6 worm cellular contexts compared by ENCODE assay signal in the genomic region with DNA sequence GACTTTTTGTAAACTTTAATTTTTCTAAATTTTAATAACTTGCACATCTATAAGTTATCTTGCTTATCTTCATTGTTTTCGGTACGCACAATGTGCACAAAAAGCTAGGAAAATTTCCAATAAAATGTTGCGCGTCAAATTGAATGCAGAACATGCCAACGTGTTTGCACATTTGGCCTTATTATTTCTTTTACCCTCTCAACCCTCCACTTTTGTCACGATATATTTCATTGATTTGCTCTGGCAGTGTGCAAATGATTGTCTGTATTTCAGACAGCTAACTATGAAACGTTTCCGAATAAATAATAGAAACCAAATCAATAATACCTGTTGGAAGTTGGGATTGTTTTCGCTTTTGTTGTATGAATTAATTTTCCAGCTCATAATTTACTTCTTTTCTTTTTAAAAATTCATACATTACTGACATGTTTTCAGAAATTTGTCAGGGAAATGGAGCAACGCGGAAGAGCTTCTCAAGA.
A peak's percentile ranks its signal among the peaks of the same experiment; 100 is the strongest.
TF ChIP-seq lines count a peak whose summit lies in the region.

A gene (plus strand): TSS at position 429 of the 479 bp plus-strand sequence.

TF ChIP-seq in whole organism, L1 larva, 84 proteins besides CTCF, POLR2A, EP300 and RAD21 (continues in another document):
- TF ChIP-seq F16B12.6 (tag; optimal IDR thresholded peaks at IDR 0.05; lab: Kevin White, UChicago) (peak; percentile 77), fos-1 (tag; optimal IDR thresholded peaks at IDR 0.05; lab: Kevin White, UChicago) (peak; percentile 31), unc-130 (tag; optimal IDR thresholded peaks at IDR 0.05; lab: Kevin White, UChicago) (no peak), lin-13 (GFP tag; optimal IDR thresholded peaks at IDR 0.05; lab: Kevin White, UChicago) (no peak), grh-1 (GFP tag; IDR thresholded peaks at IDR 0.05; lab: Robert Waterston, UW) (no peak), blmp-1 (tag; optimal IDR thresholded peaks at IDR 0.05; lab: Kevin White, UChicago) (no peak), lin-14 (GFP tag; optimal IDR thresholded peaks at IDR 0.05; lab: Kevin White, UChicago) (no peak), efl-1 (optimal IDR thresholded peaks at IDR 0.05; lab: Kevin White, UChicago) (peak; percentile 3 to 20), efl-1 (GFP tag; optimal IDR thresholded peaks at IDR 0.05 in 1 of 2; lab: Kevin White, UChicago) (no peak), C04F5.9 (tag; optimal IDR thresholded peaks at IDR 0.05; lab: Kevin White, UChicago) (no peak), alr-1 (tag; optimal IDR thresholded peaks at IDR 0.05; lab: Kevin White, UChicago; ENCODE audit: borderline replicate concordance) (no peak), lin-15B (tag; optimal IDR thresholded peaks at IDR 0.05; lab: Kevin White, UChicago) (no peak), egl-27 (tag; optimal IDR thresholded peaks at IDR 0.05; lab: Kevin White, UChicago) (no peak), ceh-63 (GFP tag; optimal IDR thresholded peaks at IDR 0.05; lab: Kevin White, UChicago) (no peak), nhr-237 (tag; optimal IDR thresholded peaks at IDR 0.05; lab: Kevin White, UChicago) (no peak)

TF ChIP-seq in whole organism, L2 larva, 48 proteins besides CTCF, POLR2A, EP300 and RAD21:
- TF ChIP-seq unc-55 (GFP tag; optimal IDR thresholded peaks at IDR 0.05; lab: Kevin White, UChicago), result peak; percentile 67
- no peak for TF ChIP-seq F13H6.1 (tag; optimal IDR thresholded peaks at IDR 0.05; lab: Kevin White, UChicago)
- peak; percentile 53 for TF ChIP-seq C34F6.9 (tag; optimal IDR thresholded peaks at IDR 0.05; lab: Kevin White, UChicago)
- peak; percentile 4 for TF ChIP-seq sma-9 (GFP tag; optimal IDR thresholded peaks at IDR 0.05; lab: Kevin White, UChicago)
- TF ChIP-seq sma-9 (tag; optimal IDR thresholded peaks at IDR 0.05; lab: Kevin White, UChicago), result no peak
- TF ChIP-seq lin-13 (GFP tag; optimal IDR thresholded peaks at IDR 0.05; lab: Kevin White, UChicago), result peak; percentile 10
- peak; percentile 21 for TF ChIP-seq crh-2 (tag; optimal IDR thresholded peaks at IDR 0.05; lab: Kevin White, UChicago)
- no peak for TF ChIP-seq aly-2 (tag; optimal IDR thresholded peaks at IDR 0.05; lab: Kevin White, UChicago)
TF ChIP-seq in whole organism, L2 larva: peak in this region for 5.

TF ChIP-seq in whole organism, L3 larva, 47 proteins besides CTCF, POLR2A, EP300 and RAD21:
- TF ChIP-seq fos-1 (tag; optimal IDR thresholded peaks at IDR 0.05; lab: Kevin White, UChicago), result no peak
- peak; percentile 33 for TF ChIP-seq nfya-1 (tag; optimal IDR thresholded peaks at IDR 0.05; lab: Kevin White, UChicago; ENCODE audit: insufficient read depth)
- TF ChIP-seq nhr-25 (tag; optimal IDR thresholded peaks at IDR 0.05; lab: Kevin White, UChicago), result no peak
- TF ChIP-seq ztf-4 (tag; optimal IDR thresholded peaks at IDR 0.05; lab: Kevin White, UChicago), result no peak
- TF ChIP-seq hmg-11 (tag; optimal IDR thresholded peaks at IDR 0.05; lab: Kevin White, UChicago), result peak; percentile 33
- no peak for TF ChIP-seq fkh-10 (GFP tag; optimal IDR thresholded peaks at IDR 0.05; lab: Kevin White, UChicago)
- TF ChIP-seq egl-27 (tag; optimal IDR thresholded peaks at IDR 0.05; lab: Kevin White, UChicago), result no peak
- TF ChIP-seq skn-1 (tag; optimal IDR thresholded peaks at IDR 0.05; lab: Kevin White, UChicago), result peak; percentile 16
- TF ChIP-seq nhr-23 (tag; optimal IDR thresholded peaks at IDR 0.05; lab: Kevin White, UChicago), result peak; percentile 52
- no peak for TF ChIP-seq nhr-76 (tag; optimal IDR thresholded peaks at IDR 0.05; lab: Kevin White, UChicago)
- no peak for TF ChIP-seq nhr-11 (tag; optimal IDR thresholded peaks at IDR 0.05; lab: Kevin White, UChicago)
- TF ChIP-seq elt-2 (tag; optimal IDR thresholded peaks at IDR 0.05; lab: Kevin White, UChicago), result peak; percentile 14
- TF ChIP-seq pha-4 (tag; optimal IDR thresholded peaks at IDR 0.05; lab: Kevin White, UChicago), result peak; percentile 69
- TF ChIP-seq ama-1 (optimal IDR thresholded peaks at IDR 0.05; lab: Kevin White, UChicago), result no peak
- TF ChIP-seq unc-62 (GFP tag; optimal IDR thresholded peaks at IDR 0.05; lab: Kevin White, UChicago), result no peak
- TF ChIP-seq snpc-4 (tag; optimal IDR thresholded peaks at IDR 0.05; lab: Kevin White, UChicago), result no peak
- no peak for TF ChIP-seq ztf-11 (tag; optimal IDR thresholded peaks at IDR 0.05; lab: Kevin White, UChicago)

TF ChIP-seq in whole organism, L4 larva, 104 proteins besides CTCF, POLR2A, EP300 and RAD21:
- TF ChIP-seq egl-27 (tag; optimal IDR thresholded peaks at IDR 0.05; lab: Kevin White, UChicago) (no peak), aha-1 (tag; lab: Kevin White, UChicago) (peak; percentile 8), ceh-62 (tag; optimal IDR thresholded peaks at IDR 0.05; lab: Kevin White, UChicago) (no peak), hlh-30 (tag; optimal IDR thresholded peaks at IDR 0.05; lab: Kevin White, UChicago; ENCODE audit: insufficient read depth) (peak; percentile 46), nhr-102 (tag; optimal IDR thresholded peaks at IDR 0.05; lab: Kevin White, UChicago) (no peak), zfp-2 (tag; optimal IDR thresholded peaks at IDR 0.05; lab: Kevin White, UChicago) (no peak), hmg-1.1 (GFP tag; IDR thresholded peaks at IDR 0.05; lab: Robert Waterston, UW) (no peak), dve-1 (tag; optimal IDR thresholded peaks at IDR 0.05; lab: Kevin White, UChicago; ENCODE audit: insufficient read depth) (peak; percentile 32), mep-1 (tag; optimal IDR thresholded peaks at IDR 0.05; lab: Kevin White, UChicago) (peak; percentile 54), dpl-1 (GFP tag; optimal IDR thresholded peaks at IDR 0.05; lab: Kevin White, UChicago) (no peak)
TF ChIP-seq in whole organism, L4 larva: peak in this region for 4.

TF ChIP-seq in whole organism, mixed stage, embryonic, 35 proteins besides CTCF, POLR2A, EP300 and RAD21:
- TF ChIP-seq ham-2 (GFP tag; optimal IDR thresholded peaks at IDR 0.05; lab: Kevin White, UChicago) (no peak), unc-120 (tag; optimal IDR thresholded peaks at IDR 0.05; lab: Kevin White, UChicago; ENCODE audit: poor library complexity, severe bottlenecking) (peak; percentile 29), ces-1 (GFP tag; optimal IDR thresholded peaks at IDR 0.05; lab: Kevin White, UChicago) (peak; percentile 36)

TF ChIP-seq in whole organism, young adult, 124 proteins besides CTCF, POLR2A, EP300 and RAD21:
- TF ChIP-seq attf-5 (GFP tag; optimal IDR thresholded peaks at IDR 0.05; lab: Kevin White, UChicago) (peak; percentile 37), zim-3 (tag; optimal IDR thresholded peaks at IDR 0.05; lab: Kevin White, UChicago) (no peak), fkh-3 (tag; optimal IDR thresholded peaks at IDR 0.05; lab: Kevin White, UChicago) (no peak), unc-130 (GFP tag; optimal IDR thresholded peaks at IDR 0.05; lab: Kevin White, UChicago) (no peak)
